Worm (Caenorhabditis elegans) whole organism, L1 larva: ENCODE data around the gene sbsp-1.

Source experiments
- C04F5.9 ChIP-seq: sonication (generic microtip); optimal IDR thresholded peaks from 2 replicates; lab custom pipeline; 2016; ENCODE audit warnings: missing genetic modification characterization, missing compliant biosample characterization
- C34B4.2 ChIP-seq: sonication (generic microtip); optimal IDR thresholded peaks from 2 replicates; lab custom pipeline; 2017; ENCODE audit warnings: mild to moderate bottlenecking, missing genetic modification characterization, missing compliant biosample characterization
- F16B12.6 ChIP-seq: fragments of 150-350 bp; optimal IDR thresholded peaks from 2 replicates; lab custom pipeline; 2014; ENCODE audit warnings: missing biosample characterization, missing genetic modification characterization
- aha-1 ChIP-seq: fragments of 150-350 bp; optimal IDR thresholded peaks from 2 replicates; lab custom pipeline; 2014; ENCODE audit warnings: missing biosample characterization, missing genetic modification characterization
- alr-1 ChIP-seq: fragments of 200-800 bp; sonication (Bioruptor generic); optimal IDR thresholded peaks from 2 replicates; lab custom pipeline; 2018; ENCODE audit warnings: borderline replicate concordance, mild to moderate bottlenecking, missing genetic modification characterization, missing compliant biosample characterization
- aly-2 ChIP-seq: fragments of 150-350 bp; optimal IDR thresholded peaks from 2 replicates; lab custom pipeline; 2014; ENCODE audit warnings: missing biosample characterization, missing genetic modification characterization
- ceh-82 ChIP-seq, 3 experiments: fragments of 150-350 bp in 1 of 3; sonication (generic microtip) in 2 of 3; optimal IDR thresholded peaks; 2 replicates each; lab custom pipeline; 2014 to 2017; ENCODE audit warnings: missing biosample characterization in 3 of 3, missing genetic modification characterization in 3 of 3
- ces-1 ChIP-seq: fragments of 150-350 bp; optimal IDR thresholded peaks from 2 replicates; lab custom pipeline; 2014; ENCODE audit warnings: missing biosample characterization, missing genetic modification reagents, missing genetic modification characterization
- efl-1 ChIP-seq, 4 experiments: fragments of 150-350 bp; optimal IDR thresholded peaks in 3 of 4; peaks in 1 of 4; 1 replicate in 1 of 4; 2 replicates in 3 of 4; lab custom pipeline; 2014; ENCODE audit warnings: missing biosample characterization in 2 of 4, missing genetic modification characterization in 2 of 4, missing genetic modification reagents in 2 of 4
- efl-3 ChIP-seq: fragments of 200-800 bp; sonication (Bioruptor generic); optimal IDR thresholded peaks from 2 replicates; lab custom pipeline; 2018; ENCODE audit warnings: mild to moderate bottlenecking, missing genetic modification characterization, missing compliant biosample characterization
- egl-27 ChIP-seq, 2 experiments: fragments of 150-350 bp in 1 of 2; sonication (generic microtip); optimal IDR thresholded peaks; 3 replicates each; lab custom pipeline; 2017 to 2018; ENCODE audit warnings: missing biosample characterization in 2 of 2, missing genetic modification characterization in 2 of 2, missing genetic modification reagents in 2 of 2
- elt-2 ChIP-seq: sonication (generic microtip); optimal IDR thresholded peaks from 2 replicates; lab custom pipeline; 2016; ENCODE audit warnings: missing genetic modification characterization, mild to moderate bottlenecking, inconsistent platforms, missing compliant biosample characterization, missing genetic modification reagents
- elt-3 ChIP-seq, 6 experiments: fragments of 150-350 bp in 1 of 6; sonication (generic microtip); optimal IDR thresholded peaks; 2 replicates each; lab custom pipeline; 2017 to 2018; ENCODE audit warnings: missing biosample characterization in 6 of 6, missing genetic modification characterization in 6 of 6, inconsistent platforms in 1 of 6
- fkh-10 ChIP-seq: sonication (generic microtip); optimal IDR thresholded peaks from 2 replicates; lab custom pipeline; 2017; ENCODE audit warnings: missing biosample characterization, missing genetic modification reagents, missing genetic modification characterization
- fkh-4 ChIP-seq: sonication (generic microtip); optimal IDR thresholded peaks from 2 replicates; lab custom pipeline; 2016; ENCODE audit warnings: missing compliant biosample characterization, missing genetic modification characterization, borderline replicate concordance
- fkh-8 ChIP-seq: sonication (generic microtip); optimal IDR thresholded peaks from 2 replicates; lab custom pipeline; 2016; ENCODE audit warnings: mild to moderate bottlenecking, missing genetic modification characterization, missing compliant biosample characterization
- fos-1 ChIP-seq: fragments of 150-350 bp; optimal IDR thresholded peaks from 2 replicates; lab custom pipeline; 2014; ENCODE audit warnings: missing biosample characterization, missing genetic modification characterization
- grh-1 ChIP-seq: fragments of 200-800 bp; sonication (Bioruptor generic); IDR thresholded peaks from 2 replicates; pipeline ENCODE4 v1.3.6; 2022; ENCODE audit warnings: missing genetic modification reagents, missing genetic modification characterization, missing compliant biosample characterization
- hlh-17 ChIP-seq: fragments of 200-800 bp; sonication (Bioruptor generic); optimal IDR thresholded peaks from 2 replicates; lab custom pipeline; 2018; ENCODE audit warnings: missing genetic modification characterization, mild to moderate bottlenecking, missing compliant biosample characterization, moderate library complexity, borderline replicate concordance
- irx-1 ChIP-seq: sonication (generic microtip); optimal IDR thresholded peaks from 2 replicates; lab custom pipeline; 2016; ENCODE audit warnings: missing genetic modification characterization, missing compliant biosample characterization
- isw-1 ChIP-seq: fragments of 200-800 bp; sonication (Bioruptor generic); IDR thresholded peaks from 2 replicates; pipeline ENCODE4 v1.3.6; 2022; ENCODE audit warnings: missing genetic modification characterization, missing compliant biosample characterization
- lin-13 ChIP-seq: fragments of 150-350 bp; optimal IDR thresholded peaks from 2 replicates; lab custom pipeline; 2014; ENCODE audit warnings: missing biosample characterization, missing genetic modification reagents, missing genetic modification characterization
- lin-14 ChIP-seq: fragments of 200-800 bp; sonication (Bioruptor generic); optimal IDR thresholded peaks from 2 replicates; lab custom pipeline; 2018; ENCODE audit warnings: mild to moderate bottlenecking, missing genetic modification characterization, moderate library complexity, missing compliant biosample characterization
- lin-15B ChIP-seq: fragments of 150-350 bp; sonication (generic microtip); optimal IDR thresholded peaks from 3 replicates; lab custom pipeline; 2014; ENCODE audit warnings: missing biosample characterization, missing genetic modification characterization
- lin-35 ChIP-seq, 2 experiments: fragments of 150-350 bp; optimal IDR thresholded peaks; 2 replicates each; lab custom pipeline; 2014; ENCODE audit warnings: missing biosample characterization in 2 of 2, missing genetic modification characterization in 2 of 2, missing genetic modification reagents in 2 of 2
- lsy-2 ChIP-seq, 2 experiments: fragments of 150-350 bp; optimal IDR thresholded peaks; 2 replicates each; lab custom pipeline; 2014; ENCODE audit warnings: missing biosample characterization in 2 of 2, missing genetic modification characterization in 2 of 2
- mab-9 ChIP-seq: fragments of 200-800 bp; sonication (Bioruptor generic); IDR thresholded peaks from 2 replicates; pipeline ENCODE4 v1.3.6; 2022; ENCODE audit warnings: missing genetic modification reagents, missing genetic modification characterization, missing compliant biosample characterization
- mdl-1 ChIP-seq, 2 experiments: fragments of 150-350 bp; optimal IDR thresholded peaks; 2 replicates each; lab custom pipeline; 2014 to 2017; ENCODE audit warnings: missing biosample characterization in 2 of 2, missing genetic modification characterization in 2 of 2, inconsistent platforms in 1 of 2
- mef-2 ChIP-seq: fragments of 150-350 bp; optimal IDR thresholded peaks from 2 replicates; lab custom pipeline; 2014; ENCODE audit warnings: missing biosample characterization, missing genetic modification characterization
- nhr-12 ChIP-seq: sonication (generic microtip); optimal IDR thresholded peaks from 2 replicates; lab custom pipeline; 2017; ENCODE audit warnings: missing biosample characterization, missing genetic modification characterization
- nhr-19 ChIP-seq: fragments of 200-800 bp; sonication (Bioruptor generic); conservative IDR thresholded peaks from 2 replicates; pipeline ENCODE4 v1.3.6; 2022; ENCODE audit warnings: missing genetic modification characterization, missing compliant biosample characterization
- nhr-28 ChIP-seq: fragments of 150-350 bp; optimal IDR thresholded peaks from 2 replicates; lab custom pipeline; 2014; ENCODE audit warnings: missing biosample characterization, missing genetic modification characterization
- nhr-71 ChIP-seq: sonication (generic microtip); optimal IDR thresholded peaks from 2 replicates; lab custom pipeline; 2016; ENCODE audit warnings: mild to moderate bottlenecking, missing genetic modification characterization, moderate library complexity, missing compliant biosample characterization
- nhr-77 ChIP-seq: fragments of 150-350 bp; optimal IDR thresholded peaks from 2 replicates; lab custom pipeline; 2014; ENCODE audit warnings: missing biosample characterization, missing genetic modification characterization
- nhr-84 ChIP-seq: sonication (generic microtip); optimal IDR thresholded peaks from 2 replicates; lab custom pipeline; 2017; ENCODE audit warnings: missing biosample characterization, missing genetic modification characterization
- nhr-85 ChIP-seq: sonication (generic microtip); peaks from one replicate; lab custom pipeline; 2016; ENCODE audit warnings: missing genetic modification characterization, inconsistent platforms, missing compliant biosample characterization
- nhr-90 ChIP-seq: sonication (generic microtip); optimal IDR thresholded peaks from 2 replicates; lab custom pipeline; 2016; ENCODE audit warnings: mild to moderate bottlenecking, missing genetic modification characterization, missing compliant biosample characterization; ENCODE audit not compliant: poor library complexity
- skn-1 ChIP-seq: fragments of 150-350 bp; optimal IDR thresholded peaks from 2 replicates; lab custom pipeline; 2014; ENCODE audit warnings: missing biosample characterization, missing genetic modification characterization
- snpc-4 ChIP-seq: fragments of 150-350 bp; optimal IDR thresholded peaks from 2 replicates; lab custom pipeline; 2014; ENCODE audit warnings: missing biosample characterization, missing genetic modification characterization
- sox-4 ChIP-seq: sonication (generic microtip); optimal IDR thresholded peaks from 2 replicates; lab custom pipeline; 2016; ENCODE audit warnings: missing genetic modification characterization, missing compliant biosample characterization
- swsn-7 ChIP-seq: sonication (generic microtip); optimal IDR thresholded peaks from 2 replicates; lab custom pipeline; 2016; ENCODE audit warnings: missing genetic modification characterization, missing compliant biosample characterization
- tbx-2 ChIP-seq: sonication (generic microtip); optimal IDR thresholded peaks from 2 replicates; lab custom pipeline; 2016; ENCODE audit warnings: missing genetic modification characterization, missing compliant biosample characterization
- unc-30 ChIP-seq: sonication (generic microtip); optimal IDR thresholded peaks from 2 replicates; lab custom pipeline; 2017; ENCODE audit warnings: missing biosample characterization, missing genetic modification characterization
- unc-62 ChIP-seq: fragments of 150-350 bp; optimal IDR thresholded peaks from 2 replicates; lab custom pipeline; 2014; ENCODE audit warnings: missing biosample characterization, missing genetic modification reagents, missing genetic modification characterization
- unc-98 ChIP-seq: fragments of 200-800 bp; sonication (Bioruptor generic); IDR thresholded peaks from 2 replicates; pipeline ENCODE4 v1.3.6; 2022; ENCODE audit warnings: missing genetic modification characterization, missing compliant biosample characterization
- vab-15 ChIP-seq: sonication (generic microtip); optimal IDR thresholded peaks from 2 replicates; lab custom pipeline; 2017; ENCODE audit warnings: missing genotype, mild to moderate bottlenecking, missing genetic modification characterization, missing compliant biosample characterization
- xbp-1 ChIP-seq: sonication (generic microtip); optimal IDR thresholded peaks from 2 replicates; lab custom pipeline; 2016; ENCODE audit warnings: missing genetic modification characterization, missing compliant biosample characterization
- zip-4 ChIP-seq: fragments of 200-800 bp; sonication (Bioruptor generic); optimal IDR thresholded peaks from 2 replicates; lab custom pipeline; 2018; ENCODE audit warnings: mild to moderate bottlenecking, missing genetic modification characterization, moderate library complexity, missing compliant biosample characterization
- ztf-4 ChIP-seq: fragments of 150-350 bp; optimal IDR thresholded peaks from 2 replicates; lab custom pipeline; 2014; ENCODE audit warnings: missing biosample characterization, missing genetic modification characterization

Gene sbsp-1

DNA sequence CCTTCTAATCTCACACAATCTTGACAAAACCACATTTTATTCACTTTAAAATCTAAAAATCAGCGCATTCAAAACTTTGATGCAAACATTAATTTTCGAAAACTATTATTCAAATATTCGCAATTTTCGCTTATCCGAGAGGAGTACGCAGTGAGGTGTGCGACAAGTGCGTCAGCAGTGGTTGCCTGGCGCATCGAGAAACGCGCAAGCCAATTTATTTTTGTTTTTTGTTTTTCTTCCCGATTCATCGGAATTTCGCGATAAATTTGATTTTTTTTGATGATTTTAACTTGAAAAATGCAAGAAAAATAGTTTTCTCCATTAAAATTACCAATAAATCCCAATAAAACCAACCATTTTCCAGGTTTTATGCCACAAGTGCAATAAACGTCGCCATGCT, 16.1 kb downstream of the sbsp-1 start, which contains the start of the genes fbxb-85 and hex-3 (continued):
- peak; percentile 94 for TF ChIP-seq nhr-19 (GFP tag; lab: Robert Waterston, UW)
- peak; percentile 91 to 96 for TF ChIP-seq efl-1 (optimal IDR thresholded peaks at IDR 0.05; lab: Kevin White, UChicago)
- TF ChIP-seq efl-1 (GFP tag; optimal IDR thresholded peaks at IDR 0.05 in 1 of 2; lab: Kevin White, UChicago): peak; percentile 90 to 99
- TF ChIP-seq fkh-8 (tag; lab: Kevin White, UChicago): peak; percentile 94
- TF ChIP-seq sox-4 (tag; lab: Kevin White, UChicago): peak; percentile 93
- peak; percentile 63 for TF ChIP-seq mef-2 (tag; lab: Kevin White, UChicago)
- TF ChIP-seq xbp-1: peak; percentile 97
- peak; percentile 94 for TF ChIP-seq grh-1 (GFP tag; lab: Robert Waterston, UW)
- peak; percentile 5 for TF ChIP-seq unc-62 (GFP tag; lab: Kevin White, UChicago)
- peak; percentile 98 for TF ChIP-seq tbx-2 (tag; lab: Kevin White, UChicago)
- peak; percentile 84 for TF ChIP-seq skn-1
- no peak for TF ChIP-seq ces-1 (GFP tag; lab: Kevin White, UChicago)
- TF ChIP-seq nhr-12 (tag; lab: Kevin White, UChicago): no peak
- peak; percentile 79 for TF ChIP-seq unc-30 (tag; lab: Kevin White, UChicago)
- peak; percentile 94 for TF ChIP-seq isw-1 (GFP tag; lab: Robert Waterston, UW)
- peak; percentile 75 for TF ChIP-seq fkh-4 (tag; lab: Kevin White, UChicago)
- peak; percentile 84 for TF ChIP-seq elt-2 (tag; lab: Kevin White, UChicago)
- peak; percentile 75 for TF ChIP-seq F16B12.6 (tag; lab: Kevin White, UChicago)
- TF ChIP-seq hlh-17 (GFP tag; lab: Kevin White, UChicago): no peak
- TF ChIP-seq nhr-84 (tag; lab: Kevin White, UChicago): no peak
- peak; percentile 94 for TF ChIP-seq fos-1
- no peak for TF ChIP-seq alr-1 (tag; lab: Kevin White, UChicago)
- peak; percentile 97 for TF ChIP-seq swsn-7 (tag; lab: Kevin White, UChicago)
- peak; percentile 87 for TF ChIP-seq zip-4 (GFP tag; lab: Kevin White, UChicago)
- TF ChIP-seq nhr-28 (tag; lab: Kevin White, UChicago): no peak
- TF ChIP-seq nhr-90 (tag; lab: Kevin White, UChicago): peak; percentile 97
- peak; percentile 94 for TF ChIP-seq aly-2 (tag; lab: Kevin White, UChicago)
- TF ChIP-seq elt-3 (tag; optimal IDR thresholded peaks at IDR 0.05; lab: Kevin White, UChicago): peak in 4 of 6 experiments; percentile 10 to 92 (median 72)
- TF ChIP-seq irx-1 (tag; lab: Kevin White, UChicago): peak; percentile 95
- peak; percentile 80 for TF ChIP-seq efl-3
- peak; percentile 85 for TF ChIP-seq snpc-4 (tag; lab: Kevin White, UChicago)
- TF ChIP-seq nhr-71 (tag; lab: Kevin White, UChicago): peak; percentile 97

DNA sequence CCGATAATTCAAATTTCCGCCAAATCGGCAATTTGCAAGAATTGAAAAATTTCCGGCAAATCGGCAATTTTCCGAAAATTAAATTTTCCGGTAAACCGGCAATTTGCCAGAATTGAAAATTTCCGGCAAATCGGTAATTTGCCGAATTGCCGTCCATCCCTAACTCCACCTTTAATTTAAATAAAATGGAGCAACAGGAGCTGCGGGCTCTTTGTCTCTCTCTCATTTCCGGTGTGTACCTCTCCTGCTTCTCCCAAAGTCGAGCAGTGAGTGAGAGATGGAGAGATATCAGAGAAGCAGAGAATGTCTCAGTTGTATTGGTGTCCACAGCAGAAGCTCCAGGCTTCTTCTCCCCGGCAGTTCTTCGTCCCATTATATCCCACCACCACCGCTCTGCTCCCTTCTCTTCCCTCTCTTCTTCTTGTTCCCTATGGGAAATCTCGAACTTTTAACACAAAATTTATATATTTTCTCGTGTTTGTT, 22.7 kb downstream of the sbsp-1 start, which contains the start of gene Y39A1C.1:
Gene Y39A1C.1 (plus strand): TSS at position 51 of the 483 bp plus-strand sequence.
- TF ChIP-seq vab-15 (tag; lab: Kevin White, UChicago): no peak
- TF ChIP-seq unc-98 (GFP tag; lab: Robert Waterston, UW): no peak
- peak; percentile 26 for TF ChIP-seq tbx-2 (tag; lab: Kevin White, UChicago)
- TF ChIP-seq C04F5.9 (tag; lab: Kevin White, UChicago): no peak
- no peak for TF ChIP-seq lin-14 (GFP tag; lab: Kevin White, UChicago)
- TF ChIP-seq mab-9 (GFP tag; lab: Robert Waterston, UW): 0 out of 2 replicates have a peak, but pooled peaks have one; percentile 11
- TF ChIP-seq egl-27 (tag; optimal IDR thresholded peaks at IDR 0.05; lab: Kevin White, UChicago): no peak
- no peak for TF ChIP-seq fkh-10
- TF ChIP-seq sox-4 (tag; lab: Kevin White, UChicago): no peak
- TF ChIP-seq ztf-4 (tag; lab: Kevin White, UChicago): no peak
- no peak for TF ChIP-seq nhr-12 (tag; lab: Kevin White, UChicago)
- TF ChIP-seq hlh-17 (GFP tag; lab: Kevin White, UChicago): no peak
- no peak for TF ChIP-seq mdl-1 (tag; optimal IDR thresholded peaks at IDR 0.05; lab: Kevin White, UChicago)
- TF ChIP-seq irx-1 (tag; lab: Kevin White, UChicago): no peak
- TF ChIP-seq nhr-84 (tag; lab: Kevin White, UChicago): no peak
- no peak for TF ChIP-seq C34B4.2 (tag; lab: Kevin White, UChicago)
- no peak for TF ChIP-seq lin-13 (GFP tag; lab: Kevin White, UChicago)
- no peak for TF ChIP-seq fos-1
- TF ChIP-seq nhr-28 (tag; lab: Kevin White, UChicago): no peak
- no peak for TF ChIP-seq zip-4 (GFP tag; lab: Kevin White, UChicago)
- TF ChIP-seq lsy-2 (tag; optimal IDR thresholded peaks at IDR 0.05; lab: Kevin White, UChicago): peak in 1 of 2 experiments; percentile 3
- TF ChIP-seq aha-1 (tag; lab: Kevin White, UChicago): no peak
- TF ChIP-seq lin-35 (GFP tag; optimal IDR thresholded peaks at IDR 0.05; lab: Kevin White, UChicago): peak in 1 of 2 experiments; percentile 34
- TF ChIP-seq lin-15B: no peak
- peak in 2 of 3 experiments; percentile 9 to 29 for TF ChIP-seq ceh-82 (tag; optimal IDR thresholded peaks at IDR 0.05; lab: Kevin White, UChicago)
- TF ChIP-seq nhr-85: no peak
- no peak for TF ChIP-seq isw-1 (GFP tag; lab: Robert Waterston, UW)
- TF ChIP-seq nhr-77 (tag; lab: Kevin White, UChicago): no peak
